Fruit fly (Drosophila melanogaster) whole organism, embryonic: ENCODE results near the gene nesd.
A peak's percentile ranks its signal among the peaks of the same experiment; 100 is the strongest.

ENCODE experiments used
- Ada2b ChIP-seq: fragments of 200-800 bp; sonication (Bioruptor generic); IDR thresholded peaks from 2 replicates; pipeline ENCODE4 v1.3.6; 2022; ENCODE audit warnings: missing biosample characterization, missing genetic modification characterization
- Bgb ChIP-seq: fragments of 200-800 bp; sonication (Bioruptor generic); IDR thresholded peaks from 2 replicates; pipeline ENCODE4 v1.3.6; 2022; ENCODE audit warnings: missing biosample characterization, missing genetic modification characterization; ENCODE audit not compliant: partially characterized antibody
- Blimp-1 ChIP-seq: fragments of 200-800 bp; sonication (Bioruptor generic); optimal IDR thresholded peaks from 3 replicates; lab custom pipeline; 2018; ENCODE audit warnings: missing biosample characterization, missing genetic modification characterization, mild to moderate bottlenecking, moderate library complexity, missing genetic modification reagents
- C15 ChIP-seq: fragments of 200-800 bp; sonication (Bioruptor generic); IDR thresholded peaks from 3 replicates; pipeline ENCODE4 v1.3.6; 2022; ENCODE audit warnings: missing biosample characterization, missing genetic modification characterization
- CG10431 ChIP-seq: fragments of 200-800 bp; sonication (Bioruptor generic); optimal IDR thresholded peaks from 3 replicates; lab custom pipeline; 2018; ENCODE audit warnings: missing biosample characterization, mild to moderate bottlenecking, missing genetic modification characterization
- CG10959 ChIP-seq: fragments of 200-800 bp; sonication (Bioruptor generic); IDR thresholded peaks from 2 replicates; pipeline ENCODE4 v1.3.6; 2022; ENCODE audit warnings: missing biosample characterization, missing genetic modification characterization
- CG11504 ChIP-seq: fragments of 200-800 bp; sonication (Bioruptor generic); optimal IDR thresholded peaks from 3 replicates; lab custom pipeline; 2019; ENCODE audit warnings: missing biosample characterization, mild to moderate bottlenecking, missing genetic modification characterization, moderate library complexity
- CG12236 ChIP-seq: fragments of 200-800 bp; sonication (Bioruptor generic); optimal IDR thresholded peaks from 2 replicates; lab custom pipeline; 2016; ENCODE audit warnings: missing biosample characterization, missing genetic modification characterization
- CG12299 ChIP-seq: fragments of 200-800 bp; sonication (Bioruptor generic); optimal IDR thresholded peaks from 2 replicates; lab custom pipeline; 2018; ENCODE audit warnings: missing biosample characterization, mild to moderate bottlenecking, missing genetic modification characterization
- CG12391 ChIP-seq: fragments of 200-800 bp; sonication (Bioruptor generic); optimal IDR thresholded peaks from 3 replicates; lab custom pipeline; 2018; ENCODE audit warnings: missing biosample characterization, mild to moderate bottlenecking, missing genetic modification characterization, moderate library complexity
- CG12942 ChIP-seq: fragments of 200-800 bp; sonication (Bioruptor generic); optimal IDR thresholded peaks from 3 replicates; lab custom pipeline; 2016; ENCODE audit warnings: missing biosample characterization, missing genetic modification characterization
- CG13287 ChIP-seq: fragments of 200-800 bp; sonication (Bioruptor generic); IDR thresholded peaks from 2 replicates; pipeline ENCODE4 v1.3.6; 2022; ENCODE audit warnings: missing biosample characterization, missing genetic modification characterization; ENCODE audit not compliant: partially characterized antibody
- CG14014 ChIP-seq: fragments of 200-800 bp; sonication (Bioruptor generic); IDR thresholded peaks from 2 replicates; pipeline ENCODE4 v1.3.6; 2022; ENCODE audit warnings: missing biosample characterization, missing genetic modification characterization
- CG14441 ChIP-seq: fragments of 200-800 bp; sonication (Bioruptor generic); IDR thresholded peaks from 2 replicates; pipeline ENCODE4 v1.3.6; 2022; ENCODE audit warnings: missing biosample characterization, missing genetic modification characterization
- CG15696 ChIP-seq: fragments of 200-800 bp; sonication (Bioruptor generic); optimal IDR thresholded peaks from 2 replicates; lab custom pipeline; 2019; ENCODE audit warnings: missing biosample characterization, mild to moderate bottlenecking, missing genetic modification characterization, moderate library complexity
- CG17385 ChIP-seq: fragments of 200-800 bp; sonication (Bioruptor generic); optimal IDR thresholded peaks from 3 replicates; lab custom pipeline; 2018; ENCODE audit warnings: missing biosample characterization, mild to moderate bottlenecking, missing genetic modification characterization
- CG17912 ChIP-seq: fragments of 200-800 bp; sonication (Bioruptor generic); optimal IDR thresholded peaks from 2 replicates; lab custom pipeline; 2018; ENCODE audit warnings: missing biosample characterization, mild to moderate bottlenecking, missing genetic modification characterization
- CG2199 ChIP-seq: fragments of 200-800 bp; sonication (Bioruptor generic); IDR thresholded peaks from 3 replicates; pipeline ENCODE4 v1.3.6; 2022; ENCODE audit warnings: missing biosample characterization, missing genetic modification characterization
- CG3726 ChIP-seq: fragments of 200-800 bp; sonication (Bioruptor generic); IDR thresholded peaks from 3 replicates; pipeline ENCODE4, ENCODE4 v1.3.6; 2022; ENCODE audit warnings: missing biosample characterization, missing genetic modification characterization
- CG4820 ChIP-seq: fragments of 200-800 bp; sonication (Bioruptor generic); optimal IDR thresholded peaks from 3 replicates; lab custom pipeline; 2016; ENCODE audit warnings: missing biosample characterization, missing genetic modification characterization
- CG6654 ChIP-seq: fragments of 200-800 bp; sonication (Bioruptor generic); optimal IDR thresholded peaks from 2 replicates; lab custom pipeline; 2017; ENCODE audit warnings: missing biosample characterization, mild to moderate bottlenecking, missing genetic modification characterization
- CG9215 ChIP-seq: fragments of 200-800 bp; sonication (Bioruptor generic); IDR thresholded peaks from 2 replicates; pipeline ENCODE4 v1.3.6; 2022; ENCODE audit warnings: missing biosample characterization, missing genetic modification characterization
- CG9817 ChIP-seq: fragments of 200-800 bp; sonication (Bioruptor generic); optimal IDR thresholded peaks from 2 replicates; lab custom pipeline; 2018; ENCODE audit warnings: missing biosample characterization, mild to moderate bottlenecking, missing genetic modification characterization, moderate library complexity
- D ChIP-seq, 2 experiments: fragments of 200-800 bp in 1 of 2; fragments of >200 bp in 1 of 2; sonication (Bioruptor generic) in 1 of 2; optimal IDR thresholded peaks; 2 replicates in 1 of 2; 3 replicates in 1 of 2; lab custom pipeline; 2017; ENCODE audit warnings: mild to moderate bottlenecking in 1 of 2, missing biosample characterization in 1 of 2, missing genetic modification characterization in 1 of 2, missing genetic modification reagents in 1 of 2
- Doc3 ChIP-seq: fragments of 200-800 bp; sonication (Bioruptor generic); IDR thresholded peaks from 3 replicates; pipeline ENCODE4 v1.3.6; 2022; ENCODE audit warnings: missing biosample characterization, missing genetic modification characterization; ENCODE audit not compliant: partially characterized antibody
- Ets97D ChIP-seq: fragments of 200-800 bp; sonication (Bioruptor generic); optimal IDR thresholded peaks from 3 replicates; lab custom pipeline; 2016; ENCODE audit warnings: missing biosample characterization, missing genetic modification characterization
- HmgZ ChIP-seq: fragments of 200-800 bp; sonication (Bioruptor generic); optimal IDR thresholded peaks from 2 replicates; lab custom pipeline; 2018; ENCODE audit warnings: missing biosample characterization, mild to moderate bottlenecking, missing genetic modification characterization
- Hmr ChIP-seq: fragments of 200-800 bp; sonication (Bioruptor generic); optimal IDR thresholded peaks from 3 replicates; lab custom pipeline; 2017; ENCODE audit warnings: mild to moderate bottlenecking, missing biosample characterization, missing genetic modification reagents, missing genetic modification characterization
- Myb ChIP-seq: fragments of 200-800 bp; sonication (Bioruptor generic); optimal IDR thresholded peaks from 2 replicates; lab custom pipeline; 2016; ENCODE audit warnings: missing biosample characterization, missing genetic modification characterization
- Oli ChIP-seq: fragments of 200-800 bp; sonication (Bioruptor generic); optimal IDR thresholded peaks from 2 replicates; lab custom pipeline; 2018; ENCODE audit warnings: missing biosample characterization, mild to moderate bottlenecking, missing genetic modification characterization, moderate library complexity
- Poxn ChIP-seq: fragments of 200-800 bp; sonication (Bioruptor generic); IDR thresholded peaks from 2 replicates; pipeline ENCODE4 v1.3.6; 2022; ENCODE audit warnings: missing biosample characterization, missing genetic modification characterization
- ac ChIP-seq: fragments of 200-800 bp; sonication (Bioruptor generic); optimal IDR thresholded peaks from 3 replicates; lab custom pipeline; 2017; ENCODE audit warnings: missing biosample characterization, mild to moderate bottlenecking, missing genetic modification characterization
- al ChIP-seq: fragments of 200-800 bp; sonication (Bioruptor generic); IDR thresholded peaks from 2 replicates; pipeline ENCODE4 v1.3.6; 2022; ENCODE audit warnings: missing biosample characterization, missing genetic modification characterization
- bcd ChIP-seq: fragments of 200-800 bp; sonication (Bioruptor generic); optimal IDR thresholded peaks from 2 replicates; lab custom pipeline; 2017; ENCODE audit warnings: missing biosample characterization, mild to moderate bottlenecking, missing genetic modification characterization
- da ChIP-seq: fragments of 200-800 bp; sonication (Bioruptor generic); optimal IDR thresholded peaks from 2 replicates; lab custom pipeline; 2016; ENCODE audit warnings: missing biosample characterization, missing genetic modification characterization
- emc ChIP-seq: fragments of 200-800 bp; sonication (Bioruptor generic); optimal IDR thresholded peaks from 2 replicates; lab custom pipeline; 2016; ENCODE audit warnings: missing biosample characterization, missing genetic modification characterization
- exex ChIP-seq: fragments of 200-800 bp; sonication (Bioruptor generic); optimal IDR thresholded peaks from 4 replicates; lab custom pipeline; 2018; ENCODE audit warnings: missing biosample characterization, mild to moderate bottlenecking, missing genetic modification characterization, moderate library complexity
- fru ChIP-seq: fragments of >200 bp; optimal IDR thresholded peaks from 2 replicates; lab custom pipeline; 2017
- gro ChIP-seq: fragments of 200-800 bp; sonication (Bioruptor generic); optimal IDR thresholded peaks from 2 replicates; lab custom pipeline; 2016; ENCODE audit warnings: missing biosample characterization, missing genetic modification characterization
- gsb-n ChIP-seq: fragments of 200-800 bp; sonication (Bioruptor generic); optimal IDR thresholded peaks from 3 replicates; lab custom pipeline; 2018; ENCODE audit warnings: missing biosample characterization, mild to moderate bottlenecking, missing genetic modification characterization
- knrl ChIP-seq: fragments of 200-800 bp; sonication (Bioruptor generic); IDR thresholded peaks from 3 replicates; pipeline ENCODE4 v1.3.6; 2022; ENCODE audit warnings: missing biosample characterization, missing genetic modification characterization; ENCODE audit not compliant: partially characterized antibody
- mam ChIP-seq: fragments of 200-800 bp; sonication (Bioruptor generic); optimal IDR thresholded peaks from 3 replicates; lab custom pipeline; 2016; ENCODE audit warnings: missing biosample characterization, missing genetic modification characterization
- odd ChIP-seq: fragments of 200-800 bp; sonication (Bioruptor generic); optimal IDR thresholded peaks from 2 replicates; lab custom pipeline; 2017; ENCODE audit warnings: missing biosample characterization, mild to moderate bottlenecking, missing genetic modification characterization
- onecut ChIP-seq: fragments of 200-800 bp; sonication (Bioruptor generic); IDR thresholded peaks from 2 replicates; pipeline ENCODE4 v1.3.6; 2022; ENCODE audit warnings: missing biosample characterization, missing genetic modification characterization
- peb ChIP-seq: fragments of 200-800 bp; sonication (Bioruptor generic); IDR thresholded peaks from 2 replicates; pipeline ENCODE4 v1.3.6; 2022; ENCODE audit warnings: missing biosample characterization, missing genetic modification characterization
- pzg ChIP-seq: fragments of 200-800 bp; sonication (Bioruptor generic); optimal IDR thresholded peaks from 3 replicates; lab custom pipeline; 2018; ENCODE audit warnings: missing biosample characterization, mild to moderate bottlenecking, missing genetic modification characterization, moderate library complexity
- rib ChIP-seq: fragments of 200-800 bp; sonication (Bioruptor generic); IDR thresholded peaks from 2 replicates; pipeline ENCODE4 v1.3.6; 2022; ENCODE audit warnings: missing biosample characterization, missing genetic modification characterization
- usp ChIP-seq: fragments of >200 bp; optimal IDR thresholded peaks from 2 replicates; lab custom pipeline; 2017; ENCODE audit warnings: missing biosample characterization, missing genetic modification characterization
- wor ChIP-seq: fragments of 200-800 bp; sonication (Bioruptor generic); IDR thresholded peaks from 2 replicates; pipeline ENCODE4 v1.3.6; 2022; ENCODE audit warnings: missing biosample characterization, missing genetic modification characterization

Gene nesd

DNA sequence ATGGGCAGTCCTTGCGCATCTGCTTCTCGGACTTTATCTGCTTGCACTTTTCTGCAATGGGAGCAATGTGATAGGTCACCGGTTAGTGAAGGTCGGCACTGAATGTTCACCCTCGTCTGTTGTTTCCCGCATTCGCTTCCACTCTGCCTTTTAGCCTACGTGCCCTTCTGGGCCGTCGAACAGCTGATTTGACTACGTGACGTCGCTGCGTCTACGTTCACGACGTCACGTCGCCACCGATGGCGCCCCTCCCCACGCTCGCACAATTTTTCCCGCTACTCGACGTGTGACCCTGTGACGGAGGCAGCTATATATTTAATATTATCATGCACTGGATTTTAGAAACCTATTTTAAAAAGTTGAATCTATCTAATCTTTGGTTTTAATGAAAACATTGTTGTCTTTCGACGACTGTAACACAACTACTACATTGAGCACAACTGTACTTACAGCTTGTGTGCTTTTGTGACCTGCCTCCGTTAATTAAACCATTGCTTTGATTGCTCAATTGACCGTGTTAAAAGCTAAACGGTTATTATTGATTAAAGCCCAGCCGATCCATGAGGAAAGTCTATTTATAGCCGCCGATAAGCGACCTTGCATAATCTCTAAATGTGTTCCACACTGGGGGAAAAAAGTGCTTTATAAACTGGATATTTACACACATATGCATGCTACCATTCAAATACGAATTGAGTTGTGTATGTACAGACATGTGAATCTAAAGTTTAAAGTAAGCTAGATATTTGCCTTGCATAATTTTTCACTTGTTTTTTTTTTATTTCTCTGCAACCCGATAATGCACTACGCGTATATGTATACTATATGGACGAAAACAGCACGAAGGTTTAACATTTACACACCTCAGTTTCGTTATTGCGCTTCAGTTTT lies 10.6 kb upstream of the nesd start (continued):
- TF ChIP-seq CG6654 (no peak), CG17385 (GFP tag; lab: Kevin White, UChicago) (peak; percentile 41), CG12391 (peak; percentile 9), CG2199 (GFP tag; lab: Robert Waterston, UW) (no peak; the same call in 2 of the 3 replicates), CG14441 (0 out of 2 replicates have a peak, but pooled peaks have one; percentile 8), bcd (GFP tag; lab: Kevin White, UChicago) (no peak), Myb (no peak), wor (GFP tag; lab: Robert Waterston, UW) (no peak), rib (GFP tag; lab: Robert Waterston, UW) (no peak), CG14014 (GFP tag; lab: Robert Waterston, UW) (no peak), CG3726 (GFP tag; lab: Robert Waterston, UW) (peak; percentile 22; the same call in 1 of the 3 replicates), al (GFP tag; lab: Robert Waterston, UW) (no peak), CG9215 (GFP tag; lab: Robert Waterston, UW) (no peak), usp (no peak), Ets97D (GFP tag; lab: Kevin White, UChicago) (no peak), CG4820 (GFP tag; lab: Kevin White, UChicago) (no peak), emc (GFP tag; lab: Kevin White, UChicago) (no peak), odd (no peak), peb (GFP tag; lab: Robert Waterston, UW) (no peak), C15 (GFP tag; lab: Robert Waterston, UW) (no peak), CG9817 (tag; lab: Kevin White, UChicago) (peak; percentile 19), CG11504 (peak; percentile 33), gro (GFP tag; lab: Kevin White, UChicago) (no peak), fru (no peak), Hmr (GFP tag; lab: Kevin White, UChicago) (peak; percentile 19), D (optimal IDR thresholded peaks at IDR 0.05; lab: Kevin White, UChicago) (no peak), D (GFP tag; optimal IDR thresholded peaks at IDR 0.05; lab: Kevin White, UChicago) (no peak), Bgb (GFP tag; lab: Robert Waterston, UW) (no peak), knrl (no peak), CG17912 (GFP tag; lab: Kevin White, UChicago) (peak; percentile 2), onecut (no peak), CG10959 (no peak), gsb-n (tag; lab: Kevin White, UChicago) (no peak), CG12942 (no peak), CG10431 (GFP tag; lab: Kevin White, UChicago) (no peak), mam (no peak), Oli (peak; percentile 10), Blimp-1 (peak; percentile 13), CG12236 (GFP tag; lab: Kevin White, UChicago) (no peak), exex (tag; lab: Kevin White, UChicago) (peak; percentile 77), Doc3 (GFP tag; lab: Robert Waterston, UW) (no peak), CG12299 (tag; lab: Kevin White, UChicago) (no peak), CG13287 (GFP tag; lab: Robert Waterston, UW) (no peak; the same call in 1 of the 2 replicates), CG15696 (tag; lab: Kevin White, UChicago) (no peak), Poxn (GFP tag; lab: Robert Waterston, UW) (no peak), HmgZ (tag; lab: Kevin White, UChicago) (no peak), pzg (GFP tag; lab: Kevin White, UChicago) (no peak), da (GFP tag; lab: Kevin White, UChicago) (no peak), Ada2b (GFP tag; lab: Robert Waterston, UW) (peak; percentile 26; the same call in 1 of the 2 replicates), ac (GFP tag; lab: Kevin White, UChicago) (no peak)
